Fruit fly (Drosophila melanogaster) whole organism, prepupa: ENCODE data around the gene CG18764.

Experiments
- Blimp-1 ChIP-seq: fragments of 200-800 bp; sonication (Bioruptor generic); optimal IDR thresholded peaks from 3 replicates; lab custom pipeline; 2017; ENCODE audit warnings: missing biosample characterization, missing genetic modification characterization, mild to moderate bottlenecking, moderate library complexity, missing genetic modification reagents
- CG10631 ChIP-seq: fragments of 200-800 bp; sonication (Bioruptor generic); optimal IDR thresholded peaks from 2 replicates; lab custom pipeline; 2016; ENCODE audit warnings: missing biosample characterization, missing genetic modification characterization
- CG10669 ChIP-seq: fragments of 200-800 bp; sonication (Bioruptor generic); optimal IDR thresholded peaks from 3 replicates; lab custom pipeline; 2018; ENCODE audit warnings: missing biosample characterization, mild to moderate bottlenecking, missing genetic modification characterization, moderate library complexity
- CG11294 ChIP-seq: fragments of 200-800 bp; sonication (Bioruptor generic); IDR thresholded peaks from 2 replicates; pipeline ENCODE4 v1.3.6; 2022; ENCODE audit warnings: missing biosample characterization, missing genetic modification characterization
- CG11762 ChIP-seq: fragments of 200-800 bp; sonication (Bioruptor generic); optimal IDR thresholded peaks from 3 replicates; lab custom pipeline; 2016; ENCODE audit warnings: missing biosample characterization, missing genetic modification characterization; ENCODE audit not compliant: insufficient read depth
- CG11902 ChIP-seq: fragments of 200-800 bp; sonication (Bioruptor generic); optimal IDR thresholded peaks from 3 replicates; lab custom pipeline; 2016; ENCODE audit warnings: missing biosample characterization, missing genetic modification characterization
- CG15336 ChIP-seq: fragments of 200-800 bp; sonication (Bioruptor generic); IDR thresholded peaks from 2 replicates; pipeline ENCODE4 v1.3.6; 2022; ENCODE audit warnings: missing biosample characterization, missing genetic modification characterization
- CG1621 ChIP-seq: fragments of 200-800 bp; sonication (Bioruptor generic); optimal IDR thresholded peaks from 3 replicates; lab custom pipeline; 2018; ENCODE audit warnings: missing biosample characterization, mild to moderate bottlenecking, missing genetic modification characterization
- CG16779 ChIP-seq: fragments of 200-800 bp; sonication (Bioruptor generic); optimal IDR thresholded peaks from 3 replicates; lab custom pipeline; 2017; ENCODE audit warnings: missing biosample characterization, mild to moderate bottlenecking, missing genetic modification characterization
- CG31627 ChIP-seq: fragments of 200-800 bp; sonication (Bioruptor generic); optimal IDR thresholded peaks from 3 replicates; lab custom pipeline; 2016; ENCODE audit warnings: missing biosample characterization, missing genetic modification characterization
- CG32006 ChIP-seq: fragments of 200-800 bp; sonication (Bioruptor generic); optimal IDR thresholded peaks from 3 replicates; lab custom pipeline; 2017; ENCODE audit warnings: missing biosample characterization, mild to moderate bottlenecking, missing genetic modification characterization
- CG34406 ChIP-seq: fragments of 200-800 bp; sonication (Bioruptor generic); optimal IDR thresholded peaks from 3 replicates; lab custom pipeline; 2016; ENCODE audit warnings: missing biosample characterization, missing genetic modification characterization
- CG4318 ChIP-seq: fragments of 200-800 bp; sonication (Bioruptor generic); optimal IDR thresholded peaks from 3 replicates; lab custom pipeline; 2017; ENCODE audit warnings: missing biosample characterization, mild to moderate bottlenecking, missing genetic modification characterization
- CG6163 ChIP-seq: fragments of 200-800 bp; sonication (Bioruptor generic); IDR thresholded peaks from 3 replicates; pipeline ENCODE4 v1.3.6; 2022; ENCODE audit warnings: missing biosample characterization, missing genetic modification characterization
- CG6276 ChIP-seq: fragments of 200-800 bp; sonication (Bioruptor generic); optimal IDR thresholded peaks from 2 replicates; lab custom pipeline; 2017; ENCODE audit warnings: missing biosample characterization, mild to moderate bottlenecking, missing genetic modification characterization
- CG6792 ChIP-seq: fragments of 200-800 bp; sonication (Bioruptor generic); optimal IDR thresholded peaks from 3 replicates; lab custom pipeline; 2016; ENCODE audit warnings: missing biosample characterization, missing genetic modification characterization
- CG6808 ChIP-seq: fragments of 200-800 bp; sonication (Bioruptor generic); optimal IDR thresholded peaks from 3 replicates; lab custom pipeline; 2017; ENCODE audit warnings: missing biosample characterization, missing genetic modification characterization, mild to moderate bottlenecking, moderate library complexity, missing genetic modification reagents
- CG6854 ChIP-seq: fragments of 200-800 bp; sonication (Bioruptor generic); optimal IDR thresholded peaks from 2 replicates; lab custom pipeline; 2017; ENCODE audit warnings: missing biosample characterization, mild to moderate bottlenecking, missing genetic modification characterization
- CG7368 ChIP-seq: fragments of 200-800 bp; sonication (Bioruptor generic); optimal IDR thresholded peaks from 3 replicates; lab custom pipeline; 2016; ENCODE audit warnings: missing biosample characterization, missing genetic modification characterization
- CG8119 ChIP-seq: fragments of 200-800 bp; sonication (Bioruptor generic); IDR thresholded peaks from 3 replicates; pipeline ENCODE4 v1.3.6; 2022; ENCODE audit warnings: missing biosample characterization, missing genetic modification characterization
- CG8319 ChIP-seq: fragments of 200-800 bp; sonication (Bioruptor generic); optimal IDR thresholded peaks from 3 replicates; lab custom pipeline; 2016; ENCODE audit warnings: missing biosample characterization, missing genetic modification characterization
- CG8632 ChIP-seq: fragments of 200-800 bp; sonication (Bioruptor generic); optimal IDR thresholded peaks from 3 replicates; lab custom pipeline; 2016; ENCODE audit warnings: missing biosample characterization, missing genetic modification characterization
- CG9139 ChIP-seq: fragments of 200-800 bp; sonication (Bioruptor generic); optimal IDR thresholded peaks from 3 replicates; lab custom pipeline; 2017; ENCODE audit warnings: missing biosample characterization, mild to moderate bottlenecking, missing genetic modification characterization
- Eip75B ChIP-seq: fragments of 200-800 bp; sonication (Bioruptor generic); optimal IDR thresholded peaks from 3 replicates; lab custom pipeline; 2016; ENCODE audit warnings: missing biosample characterization, missing genetic modification characterization
- Eip78C ChIP-seq: fragments of 200-800 bp; sonication (Bioruptor generic); peaks from one replicate; lab custom pipeline; 2016; ENCODE audit warnings: missing biosample characterization, missing genetic modification characterization
- Eip93F ChIP-seq: fragments of 200-800 bp; sonication (Bioruptor generic); optimal IDR thresholded peaks from 2 replicates; lab custom pipeline; 2016; ENCODE audit warnings: missing biosample characterization, mild to moderate bottlenecking, missing genetic modification characterization
- Ets21C ChIP-seq: fragments of 200-800 bp; sonication (Bioruptor generic); optimal IDR thresholded peaks from 3 replicates; lab custom pipeline; 2016; ENCODE audit warnings: missing biosample characterization, missing genetic modification characterization
- Gug ChIP-seq: fragments of 200-800 bp; sonication (Bioruptor generic); IDR thresholded peaks from 2 replicates; pipeline ENCODE4 v1.3.6; 2022; ENCODE audit warnings: missing biosample characterization, missing genetic modification characterization
- Hr38 ChIP-seq: sonication (Bioruptor generic); optimal IDR thresholded peaks from 2 replicates; lab custom pipeline; 2016; ENCODE audit warnings: missing biosample characterization, missing genetic modification characterization
- Hr39 ChIP-seq: fragments of 200-800 bp; sonication (Bioruptor generic); optimal IDR thresholded peaks from 2 replicates; lab custom pipeline; 2016; ENCODE audit warnings: missing biosample characterization, missing genetic modification characterization
- Hr4 ChIP-seq: fragments of 200-800 bp; sonication (Bioruptor generic); optimal IDR thresholded peaks from 3 replicates; lab custom pipeline; 2016; ENCODE audit warnings: missing biosample characterization, missing genetic modification characterization
- Lpt ChIP-seq: fragments of 200-800 bp; sonication (Bioruptor generic); optimal IDR thresholded peaks from 3 replicates; lab custom pipeline; 2016; ENCODE audit warnings: missing biosample characterization, missing genetic modification characterization
- Met ChIP-seq: fragments of 200-800 bp; sonication (Bioruptor generic); optimal IDR thresholded peaks from 3 replicates; lab custom pipeline; 2016; ENCODE audit warnings: missing biosample characterization, missing genetic modification characterization
- Smox ChIP-seq: fragments of 200-800 bp; sonication (Bioruptor generic); optimal IDR thresholded peaks from 3 replicates; lab custom pipeline; 2016; ENCODE audit warnings: missing biosample characterization, missing genetic modification characterization
- Sox102F ChIP-seq: fragments of 200-800 bp; sonication (Bioruptor generic); optimal IDR thresholded peaks from 2 replicates; lab custom pipeline; 2016; ENCODE audit warnings: missing biosample characterization, mild to moderate bottlenecking, missing genetic modification characterization
- Sox14 ChIP-seq: fragments of 200-800 bp; sonication (Bioruptor generic); optimal IDR thresholded peaks from 3 replicates; lab custom pipeline; 2016; ENCODE audit warnings: missing biosample characterization, missing genetic modification characterization
- Sox15 ChIP-seq: fragments of 200-800 bp; sonication (Bioruptor generic); optimal IDR thresholded peaks from 3 replicates; lab custom pipeline; 2016; ENCODE audit warnings: missing biosample characterization, missing genetic modification characterization
- achi ChIP-seq: fragments of 200-800 bp; sonication (Bioruptor generic); optimal IDR thresholded peaks from 3 replicates; lab custom pipeline; 2016; ENCODE audit warnings: missing biosample characterization, missing genetic modification characterization
- acj6 ChIP-seq: fragments of 200-800 bp; sonication (Bioruptor generic); optimal IDR thresholded peaks from 3 replicates; lab custom pipeline; 2016; ENCODE audit warnings: missing biosample characterization, missing genetic modification characterization
- cyc ChIP-seq: fragments of 200-800 bp; sonication (Bioruptor generic); optimal IDR thresholded peaks from 3 replicates; lab custom pipeline; 2016; ENCODE audit warnings: missing biosample characterization, missing genetic modification characterization
- dac ChIP-seq: fragments of 200-800 bp; sonication (Bioruptor generic); optimal IDR thresholded peaks from 2 replicates; lab custom pipeline; 2017; ENCODE audit warnings: missing biosample characterization, mild to moderate bottlenecking, missing genetic modification characterization
- dsx ChIP-seq: fragments of 200-800 bp; optimal IDR thresholded peaks from 3 replicates; lab custom pipeline; 2019; ENCODE audit warnings: missing biosample characterization, mild to moderate bottlenecking, missing genetic modification characterization, moderate library complexity; ENCODE audit not compliant: poor library complexity, severe bottlenecking
- eg ChIP-seq: fragments of 200-800 bp; sonication (Bioruptor generic); IDR thresholded peaks from 3 replicates; pipeline ENCODE4 v1.3.6; 2022; ENCODE audit warnings: missing biosample characterization, missing genetic modification characterization
- fd59A ChIP-seq: fragments of 200-800 bp; sonication (Bioruptor generic); optimal IDR thresholded peaks from 2 replicates; lab custom pipeline; 2017; ENCODE audit warnings: missing biosample characterization, mild to moderate bottlenecking, missing genetic modification characterization, missing genetic modification reagents
- fd85E ChIP-seq: fragments of 200-800 bp; sonication (Bioruptor generic); optimal IDR thresholded peaks from 3 replicates; lab custom pipeline; 2016; ENCODE audit warnings: missing biosample characterization, missing genetic modification characterization
- lz ChIP-seq: fragments of 200-800 bp; sonication (Bioruptor generic); optimal IDR thresholded peaks from 3 replicates; lab custom pipeline; 2016; ENCODE audit warnings: missing biosample characterization, missing genetic modification characterization
- pdm3 ChIP-seq: fragments of 200-800 bp; sonication (Bioruptor generic); optimal IDR thresholded peaks from 3 replicates; lab custom pipeline; 2016; ENCODE audit warnings: missing biosample characterization, missing genetic modification characterization
- salr ChIP-seq, 2 experiments: fragments of 200-800 bp; sonication (Bioruptor generic); optimal IDR thresholded peaks; 3 replicates each; lab custom pipeline; 2016 to 2018; ENCODE audit warnings: missing biosample characterization in 2 of 2, missing genetic modification characterization in 2 of 2, mild to moderate bottlenecking in 1 of 2
- spab ChIP-seq: fragments of 200-800 bp; sonication (Bioruptor generic); optimal IDR thresholded peaks from 2 replicates; lab custom pipeline; 2017; ENCODE audit warnings: missing biosample characterization, mild to moderate bottlenecking, missing genetic modification characterization, missing genetic modification reagents
- ss ChIP-seq, 2 experiments: fragments of 200-800 bp; sonication (Bioruptor generic); optimal IDR thresholded peaks; 2 replicates in 1 of 2; 3 replicates in 1 of 2; lab custom pipeline; 2017 to 2018; ENCODE audit warnings: mild to moderate bottlenecking in 2 of 2, missing biosample characterization in 2 of 2, missing genetic modification characterization in 2 of 2, moderate library complexity in 1 of 2
- svp ChIP-seq: fragments of 200-800 bp; sonication (Bioruptor generic); peaks from one replicate; lab custom pipeline; 2016; ENCODE audit warnings: missing biosample characterization, missing genetic modification characterization
- topi ChIP-seq: fragments of 200-800 bp; sonication (Bioruptor generic); optimal IDR thresholded peaks from 3 replicates; lab custom pipeline; 2016; ENCODE audit warnings: missing biosample characterization, missing genetic modification characterization
- vri ChIP-seq: fragments of 200-800 bp; sonication (Bioruptor generic); optimal IDR thresholded peaks from 3 replicates; lab custom pipeline; 2016; ENCODE audit warnings: missing biosample characterization, mild to moderate bottlenecking, missing genetic modification characterization

Gene CG18764

DNA sequence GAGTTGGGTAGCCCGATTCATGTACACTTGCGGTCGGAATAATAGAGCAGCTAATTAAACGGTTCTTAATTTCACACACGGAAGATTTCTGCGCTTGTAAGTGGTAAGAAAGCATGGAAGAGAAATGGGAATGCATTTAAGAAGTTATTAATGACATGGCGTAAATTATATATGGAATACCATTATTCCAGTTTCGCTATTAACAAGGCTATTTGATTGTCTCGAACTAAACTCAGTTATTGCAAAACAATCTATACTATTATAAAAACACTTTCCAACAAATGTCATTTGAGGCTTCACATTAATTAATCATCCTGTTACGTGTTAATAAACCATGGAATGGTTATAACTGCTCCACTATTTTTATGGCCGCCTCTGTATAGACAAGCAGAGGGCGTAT is 10.5 kb upstream of the CG18764 start:
- TF ChIP-seq CG31627 (GFP tag; lab: Kevin White, UChicago), result no peak
- TF ChIP-seq CG4318 (GFP tag; lab: Kevin White, UChicago), result peak; percentile 35
- peak; percentile 33 for TF ChIP-seq CG10669 (GFP tag; lab: Kevin White, UChicago)
- TF ChIP-seq lz (GFP tag; lab: Kevin White, UChicago), result peak; percentile 11
- TF ChIP-seq CG11294 (GFP tag; lab: Robert Waterston, UW), result no peak
- peak; percentile 15 for TF ChIP-seq spab
- TF ChIP-seq fd85E (GFP tag; lab: Kevin White, UChicago), result no peak
- peak; percentile 21 for TF ChIP-seq CG10631 (GFP tag; lab: Kevin White, UChicago)
- no peak for TF ChIP-seq Blimp-1 (GFP tag; lab: Kevin White, UChicago)
- peak; percentile 4 for TF ChIP-seq Smox (GFP tag; lab: Kevin White, UChicago)
- peak; percentile 52 for TF ChIP-seq Hr4 (GFP tag; lab: Kevin White, UChicago)
- no peak for TF ChIP-seq Sox15 (GFP tag; lab: Kevin White, UChicago)
- no peak for TF ChIP-seq CG11902 (GFP tag; lab: Kevin White, UChicago)
- TF ChIP-seq dac, result no peak
- no peak for TF ChIP-seq CG8319 (GFP tag; lab: Kevin White, UChicago)
- TF ChIP-seq svp (GFP tag; lab: Kevin White, UChicago), result no peak
- no peak for TF ChIP-seq eg (GFP tag; lab: Robert Waterston, UW)
- TF ChIP-seq Sox102F (GFP tag; lab: Kevin White, UChicago), result no peak
- peak; percentile 68 for TF ChIP-seq CG6808 (GFP tag; lab: Kevin White, UChicago)
- no peak for TF ChIP-seq CG6854
- peak; percentile 0 for TF ChIP-seq CG16779 (tag; lab: Kevin White, UChicago)
- TF ChIP-seq CG8119 (GFP tag; lab: Robert Waterston, UW), result peak; percentile 63
- TF ChIP-seq Hr39 (GFP tag; lab: Kevin White, UChicago), result peak; percentile 17
- TF ChIP-seq cyc (GFP tag; lab: Kevin White, UChicago), result no peak
- no peak for TF ChIP-seq Sox14 (GFP tag; lab: Kevin White, UChicago)
- TF ChIP-seq CG9139 (GFP tag; lab: Kevin White, UChicago), result no peak
- TF ChIP-seq dsx (GFP tag; lab: Kevin White, UChicago), result no peak
- peak; percentile 34 for TF ChIP-seq CG11762 (GFP tag; lab: Kevin White, UChicago)
- no peak for TF ChIP-seq Lpt (GFP tag; lab: Kevin White, UChicago)
- no peak for TF ChIP-seq CG1621 (tag; lab: Kevin White, UChicago)
- no peak for TF ChIP-seq CG34406 (GFP tag; lab: Kevin White, UChicago)
- TF ChIP-seq Eip78C (GFP tag; lab: Kevin White, UChicago), result peak; percentile 84
- TF ChIP-seq Hr38 (GFP tag; lab: Kevin White, UChicago), result no peak
- TF ChIP-seq CG32006 (GFP tag; lab: Kevin White, UChicago), result peak; percentile 71
- no peak for TF ChIP-seq CG6792 (GFP tag; lab: Kevin White, UChicago)
- peak; percentile 9 for TF ChIP-seq pdm3 (GFP tag; lab: Kevin White, UChicago)
- no peak for TF ChIP-seq CG6163 (GFP tag; lab: Robert Waterston, UW)
- peak; percentile 46 for TF ChIP-seq acj6 (GFP tag; lab: Kevin White, UChicago)
- no peak for TF ChIP-seq ss (GFP tag; optimal IDR thresholded peaks at IDR 0.05; lab: Kevin White, UChicago)
- no peak for TF ChIP-seq Eip75B (GFP tag; lab: Kevin White, UChicago)
- TF ChIP-seq CG15336 (GFP tag; lab: Robert Waterston, UW), result peak; percentile 55
- peak in 1 of 2 experiments; percentile 64 for TF ChIP-seq salr (GFP tag; optimal IDR thresholded peaks at IDR 0.05; lab: Kevin White, UChicago)
- TF ChIP-seq topi (GFP tag; lab: Kevin White, UChicago), result peak; percentile 4
- peak; percentile 26 for TF ChIP-seq achi (GFP tag; lab: Kevin White, UChicago)
- TF ChIP-seq CG7368 (GFP tag; lab: Kevin White, UChicago), result no peak
- TF ChIP-seq CG6276, result peak; percentile 67
- peak; percentile 20 for TF ChIP-seq fd59A (GFP tag; lab: Kevin White, UChicago)
- no peak for TF ChIP-seq Met (GFP tag; lab: Kevin White, UChicago)
- TF ChIP-seq Eip93F (GFP tag; lab: Kevin White, UChicago), result no peak
- no peak for TF ChIP-seq Gug
- no peak for TF ChIP-seq Ets21C (GFP tag; lab: Kevin White, UChicago)
- no peak for TF ChIP-seq vri (GFP tag; lab: Kevin White, UChicago)
- TF ChIP-seq CG8632 (GFP tag; lab: Kevin White, UChicago), result peak; percentile 11
